Worm (Caenorhabditis elegans): ENCODE results near the gene inos-1.

- TF ChIP-seq cebp-1 (GFP tag; IDR thresholded peaks at IDR 0.05) (no peak), cebp-1 (tag; optimal IDR thresholded peaks at IDR 0.05) (no peak), madf-6 (GFP tag; IDR thresholded peaks at IDR 0.05) (no peak), nfya-1 (tag; optimal IDR thresholded peaks at IDR 0.05; ENCODE audit: borderline replicate concordance, insufficient read depth) (no peak), hsf-1 (GFP tag; IDR thresholded peaks at IDR 0.05) (no peak), ets-4 (GFP tag; optimal IDR thresholded peaks at IDR 0.05) (no peak), efl-1 (GFP tag; optimal IDR thresholded peaks at IDR 0.05) (no peak), hlh-12 (tag; optimal IDR thresholded peaks at IDR 0.05) (no peak), unc-62 (GFP tag; optimal IDR thresholded peaks at IDR 0.05) (no peak), lsy-27 (tag; optimal IDR thresholded peaks at IDR 0.05; ENCODE audit: borderline replicate concordance, insufficient read depth) (no peak), ceh-40 (GFP tag; IDR thresholded peaks at IDR 0.05) (no peak), lin-54 (GFP tag; optimal IDR thresholded peaks at IDR 0.05) (no peak), repo-1 (tag; optimal IDR thresholded peaks at IDR 0.05) (no peak), Y53F4B.3 (GFP tag; IDR thresholded peaks at IDR 0.05) (no peak), fkh-3 (tag; optimal IDR thresholded peaks at IDR 0.05) (no peak)
These were observed 4.2 kb downstream of the inos-1 start, which contains the start of gene xpf-1 for ce11 chrII:11695945-11696270.

Data from whole organism, young adult.